Worm (Caenorhabditis elegans): ENCODE data around the gene Y66D12A.3.

ce11 chrIII:11635000-11635399 is 46.0 kb downstream of the Y66D12A.3 start:
- TF ChIP-seq him-1 (tag; optimal IDR thresholded peaks at IDR 0.05) (no peak), W03F9.2 (tag; optimal IDR thresholded peaks at IDR 0.05) (no peak)

Measured in whole organism, L4/young adult.